Fruit fly (Drosophila melanogaster) whole organism, embryonic: ENCODE measurements around the gene ClC-a.

Experiments used
- Adf1 ChIP-seq: fragments of 200-800 bp; sonication (Bioruptor generic); IDR thresholded peaks from 2 replicates; pipeline ENCODE4 v1.3.6; 2022; ENCODE audit warnings: missing biosample characterization, missing genetic modification characterization
- B-H2 ChIP-seq: fragments of 200-800 bp; sonication (Bioruptor generic); optimal IDR thresholded peaks from 2 replicates; lab custom pipeline; 2018; ENCODE audit warnings: missing biosample characterization, mild to moderate bottlenecking, missing genetic modification characterization
- BEAF-32 ChIP-seq: fragments of 200-800 bp; sonication (Bioruptor generic); optimal IDR thresholded peaks from 3 replicates; lab custom pipeline; 2017; ENCODE audit warnings: missing biosample characterization, missing genetic modification characterization, mild to moderate bottlenecking, moderate library complexity, missing genetic modification reagents
- Bgb ChIP-seq: fragments of 200-800 bp; sonication (Bioruptor generic); IDR thresholded peaks from 2 replicates; pipeline ENCODE4 v1.3.6; 2022; ENCODE audit warnings: missing biosample characterization, missing genetic modification characterization; ENCODE audit not compliant: partially characterized antibody
- CG10274 ChIP-seq: fragments of 200-800 bp; sonication (Bioruptor generic); optimal IDR thresholded peaks from 3 replicates; lab custom pipeline; 2017; ENCODE audit warnings: missing biosample characterization, mild to moderate bottlenecking, missing genetic modification characterization
- CG10462 ChIP-seq: fragments of 200-800 bp; sonication (Bioruptor generic); optimal IDR thresholded peaks from 2 replicates; lab custom pipeline; 2016; ENCODE audit warnings: missing biosample characterization, missing genetic modification characterization
- CG11085 ChIP-seq: fragments of 200-800 bp; sonication (Bioruptor generic); IDR thresholded peaks from 2 replicates; pipeline ENCODE4 v1.3.6; 2022; ENCODE audit warnings: missing biosample characterization, missing genetic modification characterization
- CG11093 ChIP-seq: fragments of 200-800 bp; sonication (Bioruptor generic); IDR thresholded peaks from 3 replicates; pipeline ENCODE4 v1.3.6; 2022; ENCODE audit warnings: missing biosample characterization, missing genetic modification characterization
- CG11247 ChIP-seq: fragments of 200-800 bp; sonication (Bioruptor generic); IDR thresholded peaks from 2 replicates; pipeline ENCODE4 v1.3.6; 2022; ENCODE audit warnings: missing biosample characterization, missing genetic modification characterization
- CG12219 ChIP-seq: fragments of 200-800 bp; sonication (Bioruptor generic); optimal IDR thresholded peaks from 3 replicates; lab custom pipeline; 2018; ENCODE audit warnings: missing biosample characterization, mild to moderate bottlenecking, missing genetic modification characterization
- CG15269 ChIP-seq: fragments of 200-800 bp; sonication (Bioruptor generic); optimal IDR thresholded peaks from 2 replicates; lab custom pipeline; 2018; ENCODE audit warnings: missing biosample characterization, mild to moderate bottlenecking, missing genetic modification characterization, moderate library complexity
- CG15479 ChIP-seq: fragments of 200-800 bp; sonication (Bioruptor generic); optimal IDR thresholded peaks from 3 replicates; lab custom pipeline; 2019; ENCODE audit warnings: missing biosample characterization, mild to moderate bottlenecking, missing genetic modification characterization, moderate library complexity
- CG15601 ChIP-seq: fragments of 200-800 bp; sonication (Bioruptor generic); optimal IDR thresholded peaks from 3 replicates; lab custom pipeline; 2019; ENCODE audit warnings: missing biosample characterization, mild to moderate bottlenecking, missing genetic modification characterization, moderate library complexity
- CG16863 ChIP-seq: fragments of 200-800 bp; sonication (Bioruptor generic); optimal IDR thresholded peaks from 3 replicates; lab custom pipeline; 2016; ENCODE audit warnings: missing biosample characterization, missing genetic modification characterization
- CG17361 ChIP-seq: fragments of 200-800 bp; sonication (Bioruptor generic); IDR thresholded peaks from 3 replicates; pipeline ENCODE4 v1.3.6; 2022; ENCODE audit warnings: missing biosample characterization, missing genetic modification characterization
- CG17385 ChIP-seq: fragments of 200-800 bp; sonication (Bioruptor generic); optimal IDR thresholded peaks from 3 replicates; lab custom pipeline; 2018; ENCODE audit warnings: missing biosample characterization, mild to moderate bottlenecking, missing genetic modification characterization
- CG17829 ChIP-seq: fragments of 200-800 bp; optimal IDR thresholded peaks from 2 replicates; lab custom pipeline; 2019; ENCODE audit warnings: missing biosample characterization, mild to moderate bottlenecking, missing genetic modification characterization, moderate library complexity
- CG18262 ChIP-seq: fragments of 200-800 bp; optimal IDR thresholded peaks from 3 replicates; lab custom pipeline; 2019; ENCODE audit warnings: missing biosample characterization, mild to moderate bottlenecking, missing genetic modification characterization, moderate library complexity
- CG5180 ChIP-seq: fragments of 200-800 bp; sonication (Bioruptor generic); optimal IDR thresholded peaks from 3 replicates; lab custom pipeline; 2017; ENCODE audit warnings: missing biosample characterization, missing genetic modification characterization, mild to moderate bottlenecking, moderate library complexity, missing genetic modification reagents
- CG5245 ChIP-seq: fragments of 200-800 bp; sonication (Bioruptor generic); optimal IDR thresholded peaks from 3 replicates; lab custom pipeline; 2016; ENCODE audit warnings: missing biosample characterization, missing genetic modification characterization
- CG7745 ChIP-seq: fragments of 200-800 bp; sonication (Bioruptor generic); optimal IDR thresholded peaks from 2 replicates; lab custom pipeline; 2018; ENCODE audit warnings: missing biosample characterization, mild to moderate bottlenecking, missing genetic modification characterization, moderate library complexity
- CG8388 ChIP-seq: fragments of 200-800 bp; sonication (Bioruptor generic); optimal IDR thresholded peaks from 2 replicates; lab custom pipeline; 2019; ENCODE audit warnings: missing biosample characterization, mild to moderate bottlenecking, missing genetic modification characterization, moderate library complexity
- CG8765 ChIP-seq: fragments of 200-800 bp; sonication (Bioruptor generic); IDR thresholded peaks from 2 replicates; pipeline ENCODE4 v1.3.6; 2022; ENCODE audit warnings: missing biosample characterization, missing genetic modification characterization
- CG8944 ChIP-seq: fragments of 200-800 bp; sonication (Bioruptor generic); optimal IDR thresholded peaks from 3 replicates; lab custom pipeline; 2016; ENCODE audit warnings: missing biosample characterization, missing genetic modification characterization
- CG9215 ChIP-seq: fragments of 200-800 bp; sonication (Bioruptor generic); IDR thresholded peaks from 2 replicates; pipeline ENCODE4 v1.3.6; 2022; ENCODE audit warnings: missing biosample characterization, missing genetic modification characterization
- CG9437 ChIP-seq: fragments of 200-800 bp; sonication (Bioruptor generic); optimal IDR thresholded peaks from 2 replicates; lab custom pipeline; 2018; ENCODE audit warnings: missing biosample characterization, mild to moderate bottlenecking, missing genetic modification characterization
- Ets97D ChIP-seq: fragments of 200-800 bp; sonication (Bioruptor generic); optimal IDR thresholded peaks from 3 replicates; lab custom pipeline; 2016; ENCODE audit warnings: missing biosample characterization, missing genetic modification characterization
- Hr39 ChIP-seq: fragments of >200 bp; optimal IDR thresholded peaks from 2 replicates; lab custom pipeline; 2017
- Lhr ChIP-seq: fragments of 200-800 bp; sonication (Bioruptor generic); optimal IDR thresholded peaks from 3 replicates; lab custom pipeline; 2017; ENCODE audit warnings: mild to moderate bottlenecking, missing biosample characterization, missing genetic modification reagents, missing genetic modification characterization
- MTF-1 ChIP-seq: fragments of 200-800 bp; sonication (Bioruptor generic); optimal IDR thresholded peaks from 2 replicates; lab custom pipeline; 2018; ENCODE audit warnings: missing biosample characterization, mild to moderate bottlenecking, missing genetic modification characterization, borderline replicate concordance
- NK7.1 ChIP-seq: fragments of 200-800 bp; sonication (Bioruptor generic); optimal IDR thresholded peaks from 3 replicates; lab custom pipeline; 2016; ENCODE audit warnings: missing biosample characterization, missing genetic modification characterization
- Scr ChIP-seq: fragments of 200-800 bp; sonication (Bioruptor generic); IDR thresholded peaks from 2 replicates; pipeline ENCODE4 v1.3.6; 2022; ENCODE audit warnings: missing biosample characterization, missing genetic modification characterization; ENCODE audit not compliant: partially characterized antibody
- Spps ChIP-seq: fragments of 200-800 bp; sonication (Bioruptor generic); optimal IDR thresholded peaks from 2 replicates; lab custom pipeline; 2018; ENCODE audit warnings: missing biosample characterization, mild to moderate bottlenecking, missing genetic modification characterization
- bbx ChIP-seq: fragments of 200-800 bp; sonication (Bioruptor generic); IDR thresholded peaks from 2 replicates; pipeline ENCODE4 v1.3.6; 2022; ENCODE audit warnings: missing biosample characterization, missing genetic modification characterization; ENCODE audit not compliant: partially characterized antibody
- chm ChIP-seq: fragments of 200-800 bp; sonication (Bioruptor generic); IDR thresholded peaks from 2 replicates; pipeline ENCODE4 v1.3.6; 2022; ENCODE audit warnings: missing biosample characterization, missing genetic modification characterization
- da ChIP-seq: fragments of 200-800 bp; sonication (Bioruptor generic); optimal IDR thresholded peaks from 2 replicates; lab custom pipeline; 2016; ENCODE audit warnings: missing biosample characterization, missing genetic modification characterization
- dan ChIP-seq: fragments of 200-800 bp; sonication (Bioruptor generic); IDR thresholded peaks from 2 replicates; pipeline ENCODE4 v1.3.6; 2022; ENCODE audit warnings: missing biosample characterization, missing genetic modification characterization
- dimm ChIP-seq: fragments of 200-800 bp; sonication (Bioruptor generic); IDR thresholded peaks from 2 replicates; pipeline ENCODE4 v1.3.6; 2022; ENCODE audit warnings: missing biosample characterization, missing genetic modification characterization
- ewg ChIP-seq: fragments of 200-800 bp; sonication (Bioruptor generic); optimal IDR thresholded peaks from 3 replicates; lab custom pipeline; 2017; ENCODE audit warnings: mild to moderate bottlenecking, missing biosample characterization, missing genetic modification reagents, missing genetic modification characterization
- gfzf ChIP-seq: fragments of 200-800 bp; sonication (Bioruptor generic); optimal IDR thresholded peaks from 2 replicates; lab custom pipeline; 2016; ENCODE audit warnings: missing biosample characterization, mild to moderate bottlenecking, missing genetic modification characterization, moderate library complexity
- grau ChIP-seq: fragments of 200-800 bp; optimal IDR thresholded peaks from 3 replicates; lab custom pipeline; 2019; ENCODE audit warnings: missing biosample characterization, mild to moderate bottlenecking, missing genetic modification characterization, moderate library complexity
- grn ChIP-seq: fragments of 200-800 bp; sonication (Bioruptor generic); optimal IDR thresholded peaks from 3 replicates; lab custom pipeline; 2017; ENCODE audit warnings: missing biosample characterization, missing genetic modification characterization
- insv ChIP-seq, 2 experiments: fragments of 200-800 bp; sonication (Bioruptor generic); optimal IDR thresholded peaks; 3 replicates each; lab custom pipeline; 2016 to 2018; ENCODE audit warnings: missing biosample characterization in 2 of 2, missing genetic modification characterization in 2 of 2
- p53 ChIP-seq: fragments of 200-800 bp; sonication (Bioruptor generic); optimal IDR thresholded peaks from 2 replicates; lab custom pipeline; 2016; ENCODE audit warnings: missing biosample characterization, missing genetic modification characterization
- pho ChIP-seq: fragments of 200-800 bp; sonication (Bioruptor generic); optimal IDR thresholded peaks from 2 replicates; lab custom pipeline; 2016; ENCODE audit warnings: missing biosample characterization, missing genetic modification characterization
- pros ChIP-seq: fragments of 200-800 bp; sonication (Bioruptor generic); optimal IDR thresholded peaks from 3 replicates; lab custom pipeline; 2019; ENCODE audit warnings: missing biosample characterization, mild to moderate bottlenecking, missing genetic modification characterization, moderate library complexity
- psq ChIP-seq: fragments of 200-800 bp; sonication (Bioruptor generic); optimal IDR thresholded peaks from 2 replicates; lab custom pipeline; 2017; ENCODE audit warnings: missing biosample characterization, missing genetic modification characterization
- pzg ChIP-seq: fragments of 200-800 bp; sonication (Bioruptor generic); optimal IDR thresholded peaks from 3 replicates; lab custom pipeline; 2018; ENCODE audit warnings: missing biosample characterization, mild to moderate bottlenecking, missing genetic modification characterization, moderate library complexity
- rib ChIP-seq: fragments of 200-800 bp; sonication (Bioruptor generic); IDR thresholded peaks from 2 replicates; pipeline ENCODE4 v1.3.6; 2022; ENCODE audit warnings: missing biosample characterization, missing genetic modification characterization
- run ChIP-seq: fragments of 200-800 bp; sonication (Bioruptor generic); optimal IDR thresholded peaks from 3 replicates; lab custom pipeline; 2018; ENCODE audit warnings: missing biosample characterization, mild to moderate bottlenecking, missing genetic modification characterization
- tgo ChIP-seq: fragments of 200-800 bp; sonication (Bioruptor generic); IDR thresholded peaks from 3 replicates; pipeline ENCODE4 v1.3.6; 2022; ENCODE audit warnings: missing biosample characterization, missing genetic modification characterization
- wor ChIP-seq: fragments of 200-800 bp; sonication (Bioruptor generic); IDR thresholded peaks from 2 replicates; pipeline ENCODE4 v1.3.6; 2022; ENCODE audit warnings: missing biosample characterization, missing genetic modification characterization

ClC-a gene

DNA sequence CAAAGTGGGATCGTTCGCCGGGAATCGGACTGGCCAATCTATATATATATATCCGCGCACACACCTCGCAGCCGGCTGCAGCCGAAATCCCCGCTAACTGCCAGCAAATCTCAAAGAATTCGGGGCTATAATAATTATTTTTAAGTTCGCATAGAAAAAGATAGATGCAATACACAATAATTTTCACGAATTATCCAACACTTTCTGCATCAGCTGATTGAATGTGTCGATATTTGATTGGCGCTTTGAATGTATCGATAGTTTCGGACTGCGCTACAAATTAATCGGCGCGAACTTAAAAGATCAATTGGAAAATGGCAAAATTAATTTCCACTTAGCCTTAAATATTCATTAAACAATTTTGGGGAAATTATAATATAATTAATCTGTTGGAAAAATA lies 16.2 kb downstream of the ClC-a start, which contains the start of gene Sbf (continued):
- TF ChIP-seq CG18262 (tag; lab: Kevin White, UChicago): no peak
- TF ChIP-seq pros (GFP tag; lab: Kevin White, UChicago): no peak
- no peak for TF ChIP-seq CG12219
- no peak for TF ChIP-seq dimm (GFP tag; lab: Robert Waterston, UW)
- TF ChIP-seq rib (GFP tag; lab: Robert Waterston, UW): no peak
- no peak for TF ChIP-seq CG15479
- TF ChIP-seq MTF-1: no peak
- no peak for TF ChIP-seq CG11247 (GFP tag; lab: Robert Waterston, UW)
- no peak for TF ChIP-seq dan (GFP tag; lab: Robert Waterston, UW)
- TF ChIP-seq chm (GFP tag; lab: Robert Waterston, UW): no peak
- no peak for TF ChIP-seq insv (GFP tag; optimal IDR thresholded peaks at IDR 0.05; lab: Kevin White, UChicago)
- TF ChIP-seq psq (GFP tag; lab: Kevin White, UChicago): no peak
- no peak for TF ChIP-seq Spps (tag; lab: Kevin White, UChicago)
- TF ChIP-seq pho (GFP tag; lab: Kevin White, UChicago): peak; percentile 28
- no peak for TF ChIP-seq wor (GFP tag; lab: Robert Waterston, UW)
- TF ChIP-seq grn (GFP tag; lab: Kevin White, UChicago): no peak
- no peak for TF ChIP-seq CG10462 (GFP tag; lab: Kevin White, UChicago)
- TF ChIP-seq CG16863 (GFP tag; lab: Kevin White, UChicago): no peak
- peak; percentile 57 for TF ChIP-seq B-H2
- TF ChIP-seq run: no peak
- no peak for TF ChIP-seq NK7.1 (GFP tag; lab: Kevin White, UChicago)
- TF ChIP-seq Bgb (GFP tag; lab: Robert Waterston, UW): peak; percentile 87
- no peak for TF ChIP-seq CG7745
- no peak for TF ChIP-seq CG5245 (GFP tag; lab: Kevin White, UChicago)
- TF ChIP-seq CG17385 (GFP tag; lab: Kevin White, UChicago): no peak
- no peak for TF ChIP-seq CG5180 (GFP tag; lab: Kevin White, UChicago)
- TF ChIP-seq p53 (GFP tag; lab: Kevin White, UChicago): no peak
- TF ChIP-seq CG8388 (GFP tag; lab: Kevin White, UChicago): no peak
- no peak for TF ChIP-seq CG17361 (GFP tag; lab: Robert Waterston, UW)
- TF ChIP-seq ewg: no peak
- TF ChIP-seq CG9437 (GFP tag; lab: Kevin White, UChicago): no peak
- peak; percentile 87 for TF ChIP-seq Scr
- TF ChIP-seq da (GFP tag; lab: Kevin White, UChicago): no peak
- no peak for TF ChIP-seq CG8765 (GFP tag; lab: Robert Waterston, UW)
- TF ChIP-seq Lhr (GFP tag; lab: Kevin White, UChicago): no peak
- TF ChIP-seq pzg (GFP tag; lab: Kevin White, UChicago): peak; percentile 89
- TF ChIP-seq CG11085 (GFP tag; lab: Robert Waterston, UW): no peak
- no peak for TF ChIP-seq CG15269 (tag; lab: Kevin White, UChicago)
- no peak for TF ChIP-seq CG11093
- TF ChIP-seq Adf1 (GFP tag; lab: Robert Waterston, UW): no peak
- TF ChIP-seq CG10274 (GFP tag; lab: Kevin White, UChicago): no peak
- no peak for TF ChIP-seq grau
- TF ChIP-seq BEAF-32 (GFP tag; lab: Kevin White, UChicago): peak; percentile 87
- no peak for TF ChIP-seq CG15601 (tag; lab: Kevin White, UChicago)
- peak; percentile 8 for TF ChIP-seq gfzf (GFP tag; lab: Kevin White, UChicago)
- no peak for TF ChIP-seq tgo (GFP tag; lab: Robert Waterston, UW)
- TF ChIP-seq CG9215 (GFP tag; lab: Robert Waterston, UW): no peak
- peak; percentile 57 for TF ChIP-seq Ets97D
- no peak for TF ChIP-seq Hr39 (lab: Kevin White, UChicago)
- TF ChIP-seq CG17829 (tag; lab: Kevin White, UChicago): peak; percentile 25
- no peak for TF ChIP-seq CG8944
- peak; percentile 92 for TF ChIP-seq bbx (GFP tag; lab: Robert Waterston, UW)
